Worm (Caenorhabditis elegans) whole organism, mixed stage, embryonic: ENCODE results near the gene R13A1.10.

Experiments
- bed-3 ChIP-seq: fragments of 200-800 bp; sonication (Bioruptor generic); optimal IDR thresholded peaks from 3 replicates; lab custom pipeline; 2018; ENCODE audit warnings: mild to moderate bottlenecking, missing genetic modification characterization, moderate library complexity, missing compliant biosample characterization
- blmp-1 ChIP-seq: fragments of 150-350 bp; optimal IDR thresholded peaks from 2 replicates; lab custom pipeline; 2014; ENCODE audit warnings: missing biosample characterization, missing genetic modification characterization
- ceh-39 ChIP-seq: fragments of 150-350 bp; optimal IDR thresholded peaks from 2 replicates; lab custom pipeline; 2014; ENCODE audit warnings: missing biosample characterization, missing genetic modification characterization
- elt-3 ChIP-seq: fragments of 150-350 bp; optimal IDR thresholded peaks from 2 replicates; lab custom pipeline; 2014; ENCODE audit warnings: missing biosample characterization, missing genetic modification characterization
- lin-13 ChIP-seq: fragments of 150-350 bp; optimal IDR thresholded peaks from 2 replicates; lab custom pipeline; 2014; ENCODE audit warnings: missing biosample characterization, missing genetic modification characterization
- lsy-2 ChIP-seq: fragments of 150-350 bp; optimal IDR thresholded peaks from 2 replicates; lab custom pipeline; 2014; ENCODE audit warnings: missing biosample characterization, missing genetic modification characterization
- mep-1 ChIP-seq: fragments of 150-350 bp; optimal IDR thresholded peaks from 2 replicates; lab custom pipeline; 2017; ENCODE audit warnings: missing biosample characterization, missing genetic modification reagents, missing genetic modification characterization, inconsistent platforms
- nhr-28 ChIP-seq: fragments of 150-350 bp; optimal IDR thresholded peaks from 2 replicates; lab custom pipeline; 2014; ENCODE audit warnings: missing biosample characterization, missing genetic modification characterization
- pha-4 ChIP-seq: fragments of 150-350 bp; optimal IDR thresholded peaks from 2 replicates; lab custom pipeline; 2018; ENCODE audit warnings: missing biosample characterization, missing genetic modification reagents, missing genetic modification characterization
- unc-39 ChIP-seq: fragments of 150-350 bp; optimal IDR thresholded peaks from 2 replicates; lab custom pipeline; 2014; ENCODE audit warnings: missing biosample characterization, missing genetic modification characterization
- unc-62 ChIP-seq: fragments of 150-350 bp; optimal IDR thresholded peaks from 2 replicates; lab custom pipeline; 2014; ENCODE audit warnings: missing biosample characterization, missing genetic modification reagents, missing genetic modification characterization
- ztf-11 ChIP-seq: fragments of 150-350 bp; optimal IDR thresholded peaks from 2 replicates; lab custom pipeline; 2014; ENCODE audit warnings: missing biosample characterization, missing genetic modification characterization

DNA sequence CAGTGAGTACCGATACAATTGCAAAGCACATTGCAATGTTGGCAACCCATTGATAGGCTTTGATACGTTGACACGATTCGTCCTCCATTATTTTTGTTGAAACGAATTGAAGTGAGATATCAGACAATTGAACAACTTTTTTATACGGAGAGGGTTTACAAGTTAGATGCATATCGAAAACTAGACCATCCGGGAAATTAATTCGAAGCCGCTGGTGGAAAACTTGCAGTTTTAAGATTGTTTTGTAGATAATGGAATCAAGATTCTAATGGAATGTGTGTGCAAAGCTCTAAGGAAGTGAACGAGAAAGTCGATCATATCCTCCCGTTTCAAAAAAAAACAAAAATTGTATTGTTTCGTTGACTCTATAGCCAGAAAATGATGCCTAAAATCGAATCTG, 19.6 kb upstream of the R13A1.10 start, which contains the start of gene col-114:
- TF ChIP-seq unc-62 (GFP tag; lab: Kevin White, UChicago), result no peak
- TF ChIP-seq nhr-28 (tag; lab: Kevin White, UChicago), result no peak
- no peak for TF ChIP-seq ztf-11
- TF ChIP-seq unc-39 (tag; lab: Kevin White, UChicago), result no peak
- no peak for TF ChIP-seq elt-3 (tag; lab: Kevin White, UChicago)
- TF ChIP-seq blmp-1 (tag; lab: Kevin White, UChicago), result no peak
- no peak for TF ChIP-seq bed-3 (GFP tag; lab: Kevin White, UChicago)
- TF ChIP-seq lsy-2 (tag; lab: Kevin White, UChicago), result no peak
- TF ChIP-seq lin-13 (tag; lab: Kevin White, UChicago), result no peak
- no peak for TF ChIP-seq mep-1 (tag; lab: Kevin White, UChicago)
- TF ChIP-seq pha-4 (tag; lab: Kevin White, UChicago), result no peak
- no peak for TF ChIP-seq ceh-39
